Worm (Caenorhabditis elegans): ENCODE data around the gene npr-9.

- no peak for TF ChIP-seq egl-27 (tag; optimal IDR thresholded peaks at IDR 0.05)
- TF ChIP-seq unc-55 (GFP tag; optimal IDR thresholded peaks at IDR 0.05), result no peak
- no peak for TF ChIP-seq ztf-11 (tag; optimal IDR thresholded peaks at IDR 0.05)
These were observed 15.9 kb downstream of the npr-9 start for ce11 chrX:11345471-11345870.

Measured in whole organism, L2 larva.